Worm (Caenorhabditis elegans) whole organism, late embryonic: Measurements from ENCODE around the gene C30E1.4.
"Not testable (repeated sequence)": the region's sequence is repeated elsewhere in the genome, so short reads cannot be mapped to it uniquely, and the experiment has no call there.

Experiments
- ceh-30 ChIP-seq: fragments of 150-350 bp; optimal IDR thresholded peaks from 2 replicates; lab custom pipeline; 2014; ENCODE audit warnings: missing biosample characterization, missing genetic modification characterization
- ceh-48 ChIP-seq: sonication (generic microtip); optimal IDR thresholded peaks from 2 replicates; lab custom pipeline; 2016; ENCODE audit warnings: missing genetic modification characterization, inconsistent platforms, missing compliant biosample characterization
- elt-4 ChIP-seq: sonication (generic microtip); optimal IDR thresholded peaks from 2 replicates; lab custom pipeline; 2016; ENCODE audit warnings: missing genetic modification characterization, missing compliant biosample characterization
- gmeb-2 ChIP-seq: sonication (generic microtip); optimal IDR thresholded peaks from 2 replicates; lab custom pipeline; 2016; ENCODE audit warnings: missing genetic modification characterization, inconsistent platforms, missing compliant biosample characterization
- mec-3 ChIP-seq: sonication (generic microtip); optimal IDR thresholded peaks from 2 replicates; lab custom pipeline; 2016; ENCODE audit warnings: borderline replicate concordance, missing genetic modification characterization, missing compliant biosample characterization
- nfya-1 ChIP-seq: sonication (generic microtip); optimal IDR thresholded peaks from 2 replicates; lab custom pipeline; 2017; ENCODE audit warnings: missing genetic modification characterization, mild to moderate bottlenecking, missing compliant biosample characterization, antibody characterized with exemption, moderate library complexity
- pax-1 ChIP-seq: fragments of 150-350 bp; optimal IDR thresholded peaks from 2 replicates; lab custom pipeline; 2014; ENCODE audit warnings: missing biosample characterization, missing genetic modification characterization
- syd-9 ChIP-seq: sonication (generic microtip); optimal IDR thresholded peaks from 2 replicates; lab custom pipeline; 2016; ENCODE audit warnings: mild to moderate bottlenecking, missing genetic modification characterization, moderate library complexity, missing compliant biosample characterization
- tbx-2 ChIP-seq: sonication (generic microtip); optimal IDR thresholded peaks from 2 replicates; lab custom pipeline; 2016; ENCODE audit warnings: missing genetic modification characterization, missing compliant biosample characterization

ce11 chrX:16932339-16932738, 8.6 kb downstream of the C30E1.4 start:
- not testable (repeated sequence) for TF ChIP-seq tbx-2 (tag; lab: Kevin White, UChicago); gmeb-2 (tag; lab: Kevin White, UChicago); ceh-30 (tag; lab: Kevin White, UChicago); pax-1 (tag; lab: Kevin White, UChicago); elt-4 (tag; lab: Kevin White, UChicago); ceh-48 (tag; lab: Kevin White, UChicago); nfya-1; mec-3 (tag; lab: Kevin White, UChicago); syd-9 (tag; lab: Kevin White, UChicago)
